Worm (Caenorhabditis elegans): Measurements from ENCODE around the gene fbxa-220.
A peak's percentile ranks its signal among the peaks of the same experiment; 100 is the strongest.

The fbxa-220 gene

ce11 chrIII:11484139-11484590 lies at the start of gene fbxa-220:
TSS of gene fbxa-220 (minus strand) at chrIII:11484189.
- TF ChIP-seq madf-8 (GFP tag; conservative IDR thresholded peaks at IDR 0.05) (no peak), dox-1 (GFP tag; IDR thresholded peaks at IDR 0.05) (no peak), nhr-27 (tag; optimal IDR thresholded peaks at IDR 0.05) (no peak), ztf-18 (tag; optimal IDR thresholded peaks at IDR 0.05) (no peak), lsl-1 (GFP tag; optimal IDR thresholded peaks at IDR 0.05) (no peak), nhr-179 (tag; optimal IDR thresholded peaks at IDR 0.05) (no peak), egl-18 (GFP tag; IDR thresholded peaks at IDR 0.05) (no peak), F22D6.2 (tag; optimal IDR thresholded peaks at IDR 0.05) (no peak), cebp-1 (GFP tag; IDR thresholded peaks at IDR 0.05) (no peak), cebp-1 (tag; optimal IDR thresholded peaks at IDR 0.05) (no peak), B0261.1 (tag; optimal IDR thresholded peaks at IDR 0.05) (no peak), F57C9.4 (tag; optimal IDR thresholded peaks at IDR 0.05) (no peak), snpc-3.4 (tag; optimal IDR thresholded peaks at IDR 0.05) (no peak), D2030.7 (GFP tag; IDR thresholded peaks at IDR 0.05) (no peak)

DNA sequence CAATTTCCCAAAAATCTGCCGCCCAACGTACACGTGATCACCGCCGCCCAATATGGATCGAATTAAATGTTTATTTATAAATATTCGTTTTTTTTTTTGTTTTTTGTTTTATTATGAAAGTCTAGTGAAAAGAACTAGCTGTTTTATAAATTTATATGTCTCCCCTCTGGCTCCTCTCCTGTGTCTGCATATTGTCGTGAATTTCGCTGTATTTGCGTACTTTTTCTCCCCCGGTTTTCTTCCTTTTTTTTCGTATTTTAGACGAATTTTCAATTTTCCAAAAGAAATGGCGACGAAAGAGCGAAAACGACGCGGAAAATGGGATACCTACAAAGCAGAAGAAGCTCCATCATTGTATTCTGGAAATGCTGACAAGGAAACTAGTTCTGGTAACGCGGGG lies 42.4 kb upstream of the fbxa-220 start, which contains the start of gene xpb-1:
TSS of gene xpb-1 (plus strand) at position 262 of the 400 bp plus-strand sequence.
- TF ChIP-seq attf-6 (GFP tag; IDR thresholded peaks at IDR 0.05) (no peak), die-1 (tag; optimal IDR thresholded peaks at IDR 0.05) (no peak), sdz-38 (tag; optimal IDR thresholded peaks at IDR 0.05) (no peak), ceh-100 (GFP tag; IDR thresholded peaks at IDR 0.05) (no peak), let-607 (tag; optimal IDR thresholded peaks at IDR 0.05) (no peak), ZK185.1 (tag; optimal IDR thresholded peaks at IDR 0.05; ENCODE audit: poor library complexity, severe bottlenecking) (no peak), ceh-58 (GFP tag; IDR thresholded peaks at IDR 0.05) (no peak), sea-2 (GFP tag; IDR thresholded peaks at IDR 0.05) (no peak), egrh-3 (GFP tag; IDR thresholded peaks at IDR 0.05) (no peak), snpc-4 (GFP tag; optimal IDR thresholded peaks at IDR 0.05) (no peak), snpc-4 (tag; optimal IDR thresholded peaks at IDR 0.05) (no peak), F52B5.7 (tag; optimal IDR thresholded peaks at IDR 0.05) (no peak), him-1 (tag; optimal IDR thresholded peaks at IDR 0.05) (no peak), ztf-28 (GFP tag; IDR thresholded peaks at IDR 0.05) (no peak), ceh-91 (GFP tag; IDR thresholded peaks at IDR 0.05) (no peak), tlf-1 (GFP tag; optimal IDR thresholded peaks at IDR 0.05) (no peak), cebp-1 (GFP tag; IDR thresholded peaks at IDR 0.05) (no peak), cebp-1 (tag; optimal IDR thresholded peaks at IDR 0.05) (no peak), nfyb-1 (GFP tag; IDR thresholded peaks at IDR 0.05) (no peak), F57A8.1 (GFP tag; optimal IDR thresholded peaks at IDR 0.05) (no peak)

- TF ChIP-seq snpc-3.4 (tag; optimal IDR thresholded peaks at IDR 0.05) (peak; percentile 31), xnd-1 (tag; optimal IDR thresholded peaks at IDR 0.05) (peak; percentile 83), aptf-2 (GFP tag; conservative IDR thresholded peaks at IDR 0.05) (no peak), F49E8.2 (tag; optimal IDR thresholded peaks at IDR 0.05; ENCODE audit: insufficient read depth) (peak; percentile 74), pha-4 (tag; optimal IDR thresholded peaks at IDR 0.05) (no peak), D2030.7 (GFP tag; IDR thresholded peaks at IDR 0.05) (peak; percentile 84), hmg-1.2 (GFP tag; IDR thresholded peaks at IDR 0.05) (peak; percentile 94), B0336.3 (GFP tag; IDR thresholded peaks at IDR 0.05) (0 out of 2 replicates have a peak, but pooled peaks have one; percentile 45), pbrm-1 (GFP tag; IDR thresholded peaks at IDR 0.05) (peak; percentile 39; the same call in 1 of the 2 replicates), madf-8 (GFP tag; conservative IDR thresholded peaks at IDR 0.05) (peak; percentile 83), F33H1.4 (GFP tag; IDR thresholded peaks at IDR 0.05) (peak; percentile 97), rcor-1 (GFP tag; IDR thresholded peaks at IDR 0.05) (0 out of 2 replicates have a peak, but pooled peaks have one; percentile 21), madf-6 (GFP tag; IDR thresholded peaks at IDR 0.05) (peak; percentile 96), lag-1 (GFP tag; IDR thresholded peaks at IDR 0.05) (no peak), mcd-1 (GFP tag; IDR thresholded peaks at IDR 0.05) (peak; percentile 65), efl-1 (GFP tag; optimal IDR thresholded peaks at IDR 0.05) (peak; percentile 42), C17E4.6 (GFP tag; IDR thresholded peaks at IDR 0.05) (no peak), lsl-1 (GFP tag; optimal IDR thresholded peaks at IDR 0.05) (peak; percentile 96), hsf-1 (GFP tag; IDR thresholded peaks at IDR 0.05) (0 out of 2 replicates have a peak, but pooled peaks have one; percentile 54), ceh-91 (GFP tag; IDR thresholded peaks at IDR 0.05) (peak; percentile 60; the same call in 1 of the 2 replicates)
These were observed 40.1 kb upstream of the fbxa-220 start for ce11 chrIII:11524073-11524472.
